Worm (Caenorhabditis elegans): ENCODE results near the gene unc-52.

ce11 chrII:14599284-14599862, 84.9 kb downstream of the unc-52 start:
- TF ChIP-seq nfya-1 (tag; optimal IDR thresholded peaks at IDR 0.05) (no peak), nhr-232 (tag; optimal IDR thresholded peaks at IDR 0.05) (no peak), ztf-16 (tag; optimal IDR thresholded peaks at IDR 0.05) (no peak), pha-4 (tag; optimal IDR thresholded peaks at IDR 0.05) (no peak), ceh-9 (tag; optimal IDR thresholded peaks at IDR 0.05) (no peak), mec-3 (tag; optimal IDR thresholded peaks at IDR 0.05; ENCODE audit: borderline replicate concordance) (no peak), syd-9 (tag; optimal IDR thresholded peaks at IDR 0.05) (no peak), ceh-22 (tag; optimal IDR thresholded peaks at IDR 0.05) (no peak), unc-3 (GFP tag; conservative IDR thresholded peaks at IDR 0.05) (no peak), unc-3 (tag; optimal IDR thresholded peaks at IDR 0.05) (no peak), pag-3 (tag; optimal IDR thresholded peaks at IDR 0.05; ENCODE audit: borderline replicate concordance) (no peak), hlh-15 (tag; optimal IDR thresholded peaks at IDR 0.05) (no peak), eyg-1 (tag; optimal IDR thresholded peaks at IDR 0.05) (no peak), che-1 (tag; optimal IDR thresholded peaks at IDR 0.05) (no peak)
